Fruit fly (Drosophila melanogaster) whole organism, embryonic: Measurements from ENCODE around the gene Prx1.

Experiments used
- Atf3 ChIP-seq: fragments of 200-800 bp; sonication (Bioruptor generic); optimal IDR thresholded peaks from 3 replicates; lab custom pipeline; 2016; ENCODE audit warnings: missing biosample characterization, missing genetic modification characterization
- BEAF-32 ChIP-seq: fragments of 200-800 bp; sonication (Bioruptor generic); optimal IDR thresholded peaks from 3 replicates; lab custom pipeline; 2017; ENCODE audit warnings: missing biosample characterization, missing genetic modification characterization, mild to moderate bottlenecking, moderate library complexity, missing genetic modification reagents
- CG11247 ChIP-seq: fragments of 200-800 bp; sonication (Bioruptor generic); IDR thresholded peaks from 2 replicates; pipeline ENCODE4 v1.3.6; 2022; ENCODE audit warnings: missing biosample characterization, missing genetic modification characterization
- CG13894 ChIP-seq: fragments of 200-800 bp; sonication (Bioruptor generic); optimal IDR thresholded peaks from 3 replicates; lab custom pipeline; 2018; ENCODE audit warnings: missing biosample characterization, mild to moderate bottlenecking, missing genetic modification characterization, moderate library complexity
- CG14710 ChIP-seq: fragments of 200-800 bp; sonication (Bioruptor generic); optimal IDR thresholded peaks from 3 replicates; lab custom pipeline; 2019; ENCODE audit warnings: missing biosample characterization, mild to moderate bottlenecking, missing genetic modification characterization, moderate library complexity
- CG15269 ChIP-seq: fragments of 200-800 bp; sonication (Bioruptor generic); optimal IDR thresholded peaks from 2 replicates; lab custom pipeline; 2018; ENCODE audit warnings: missing biosample characterization, mild to moderate bottlenecking, missing genetic modification characterization, moderate library complexity
- CG15696 ChIP-seq: fragments of 200-800 bp; sonication (Bioruptor generic); optimal IDR thresholded peaks from 2 replicates; lab custom pipeline; 2019; ENCODE audit warnings: missing biosample characterization, mild to moderate bottlenecking, missing genetic modification characterization, moderate library complexity
- CG1602 ChIP-seq: fragments of 200-800 bp; sonication (Bioruptor generic); optimal IDR thresholded peaks from 3 replicates; lab custom pipeline; 2016; ENCODE audit warnings: missing biosample characterization, missing genetic modification characterization
- CG16813 ChIP-seq: fragments of 200-800 bp; sonication (Bioruptor generic); IDR thresholded peaks from 3 replicates; pipeline ENCODE4 v1.3.6; 2022; ENCODE audit warnings: missing biosample characterization, missing genetic modification characterization; ENCODE audit not compliant: partially characterized antibody
- CG2202 ChIP-seq: fragments of 200-800 bp; sonication (Bioruptor generic); optimal IDR thresholded peaks from 2 replicates; lab custom pipeline; 2018; ENCODE audit warnings: missing biosample characterization, mild to moderate bottlenecking, missing genetic modification characterization
- CG31224 ChIP-seq: fragments of 200-800 bp; sonication (Bioruptor generic); IDR thresholded peaks from 2 replicates; pipeline ENCODE4 v1.3.6; 2022; ENCODE audit warnings: missing biosample characterization, missing genetic modification characterization
- CG31388 ChIP-seq: fragments of 200-800 bp; sonication (Bioruptor generic); optimal IDR thresholded peaks from 2 replicates; lab custom pipeline; 2016; ENCODE audit warnings: missing biosample characterization, missing genetic modification characterization
- CG32532 ChIP-seq: fragments of 200-800 bp; sonication (Bioruptor generic); IDR thresholded peaks from 2 replicates; pipeline ENCODE4 v1.3.6; 2022; ENCODE audit warnings: missing biosample characterization, missing genetic modification characterization
- CG42726 ChIP-seq: fragments of 200-800 bp; sonication (Bioruptor generic); IDR thresholded peaks from 2 replicates; pipeline ENCODE4 v1.3.6; 2022; ENCODE audit warnings: missing biosample characterization, missing genetic modification characterization; ENCODE audit not compliant: partially characterized antibody
- CG4404 ChIP-seq: fragments of 200-800 bp; sonication (Bioruptor generic); IDR thresholded peaks from 2 replicates; pipeline ENCODE4 v1.3.6; 2022; ENCODE audit warnings: missing biosample characterization, missing genetic modification characterization
- CG7786 ChIP-seq: fragments of 200-800 bp; sonication (Bioruptor generic); optimal IDR thresholded peaks from 2 replicates; lab custom pipeline; 2016; ENCODE audit warnings: missing biosample characterization, missing genetic modification characterization
- CG9727 ChIP-seq: fragments of 200-800 bp; sonication (Bioruptor generic); optimal IDR thresholded peaks from 3 replicates; lab custom pipeline; 2017; ENCODE audit warnings: missing biosample characterization, mild to moderate bottlenecking, missing genetic modification characterization
- CG9932 ChIP-seq: fragments of 200-800 bp; sonication (Bioruptor generic); IDR thresholded peaks from 2 replicates; pipeline ENCODE4 v1.3.6; 2022; ENCODE audit warnings: missing biosample characterization, missing genetic modification characterization
- CkIIα-i1 ChIP-seq: fragments of 200-800 bp; sonication (Bioruptor generic); IDR thresholded peaks from 2 replicates; pipeline ENCODE4 v1.3.6; 2022; ENCODE audit warnings: missing biosample characterization, missing genetic modification characterization
- D19A ChIP-seq: fragments of 200-800 bp; optimal IDR thresholded peaks from 3 replicates; lab custom pipeline; 2019; ENCODE audit warnings: missing biosample characterization, mild to moderate bottlenecking, missing genetic modification characterization, moderate library complexity
- Dbx ChIP-seq: fragments of 200-800 bp; sonication (Bioruptor generic); IDR thresholded peaks from 3 replicates; pipeline ENCODE4 v1.3.6; 2022; ENCODE audit warnings: missing biosample characterization, missing genetic modification characterization
- Doc2 ChIP-seq: fragments of 200-800 bp; sonication (Bioruptor generic); IDR thresholded peaks from 2 replicates; pipeline ENCODE4 v1.3.6; 2022; ENCODE audit warnings: missing biosample characterization, missing genetic modification characterization
- E2f2 ChIP-seq: fragments of 200-800 bp; sonication (Bioruptor generic); IDR thresholded peaks from 2 replicates; pipeline ENCODE4 v1.3.6; 2022; ENCODE audit warnings: missing biosample characterization, missing genetic modification characterization
- Fer1 ChIP-seq: fragments of 200-800 bp; sonication (Bioruptor generic); optimal IDR thresholded peaks from 2 replicates; lab custom pipeline; 2017; ENCODE audit warnings: missing biosample characterization, mild to moderate bottlenecking, missing genetic modification characterization
- HLH4C ChIP-seq: fragments of 200-800 bp; sonication (Bioruptor generic); IDR thresholded peaks from 3 replicates; pipeline ENCODE4 v1.3.6; 2022; ENCODE audit warnings: missing biosample characterization, missing genetic modification characterization; ENCODE audit not compliant: partially characterized antibody
- MESR4 ChIP-seq: fragments of 200-800 bp; sonication (Bioruptor generic); optimal IDR thresholded peaks from 2 replicates; lab custom pipeline; 2018; ENCODE audit warnings: missing biosample characterization, mild to moderate bottlenecking, missing genetic modification characterization, moderate library complexity
- Med ChIP-seq: fragments of 200-800 bp; sonication (Bioruptor generic); peaks from one replicate; lab custom pipeline; 2016; ENCODE audit warnings: missing biosample characterization, missing genetic modification characterization, mild to moderate bottlenecking, inconsistent platforms, moderate library complexity
- Mes4 ChIP-seq: fragments of 200-800 bp; sonication (Bioruptor generic); optimal IDR thresholded peaks from 2 replicates; lab custom pipeline; 2016; ENCODE audit warnings: missing biosample characterization, missing genetic modification characterization
- NFAT ChIP-seq: fragments of 200-800 bp; sonication (Bioruptor generic); IDR thresholded peaks from 2 replicates; pipeline ENCODE4 v1.3.6; 2022; ENCODE audit warnings: missing biosample characterization, missing genetic modification characterization
- Side ChIP-seq: fragments of 200-800 bp; sonication (Bioruptor generic); optimal IDR thresholded peaks from 2 replicates; lab custom pipeline; 2016; ENCODE audit warnings: missing biosample characterization, missing genetic modification characterization
- Vsx1 ChIP-seq: fragments of 200-800 bp; sonication (Bioruptor generic); optimal IDR thresholded peaks from 2 replicates; lab custom pipeline; 2017; ENCODE audit warnings: missing biosample characterization, mild to moderate bottlenecking, missing genetic modification characterization, missing genetic modification reagents
- cg ChIP-seq: fragments of 200-800 bp; sonication (Bioruptor generic); optimal IDR thresholded peaks from 3 replicates; lab custom pipeline; 2019; ENCODE audit warnings: missing biosample characterization, mild to moderate bottlenecking, missing genetic modification characterization, moderate library complexity
- corto ChIP-seq: fragments of 200-800 bp; sonication (Bioruptor generic); optimal IDR thresholded peaks from 2 replicates; lab custom pipeline; 2016; ENCODE audit warnings: missing biosample characterization, mild to moderate bottlenecking, missing genetic modification characterization, moderate library complexity
- crol ChIP-seq: fragments of 200-800 bp; sonication (Bioruptor generic); IDR thresholded peaks from 2 replicates; pipeline ENCODE4 v1.3.6; 2022; ENCODE audit warnings: missing biosample characterization, missing genetic modification characterization
- cwo ChIP-seq: fragments of 200-800 bp; sonication (Bioruptor generic); optimal IDR thresholded peaks from 3 replicates; lab custom pipeline; 2017; ENCODE audit warnings: missing biosample characterization, missing genetic modification characterization, mild to moderate bottlenecking, moderate library complexity, missing genetic modification reagents
- ems ChIP-seq: fragments of 200-800 bp; sonication (Bioruptor generic); optimal IDR thresholded peaks from 3 replicates; lab custom pipeline; 2016; ENCODE audit warnings: missing biosample characterization, missing genetic modification characterization
- gfzf ChIP-seq: fragments of 200-800 bp; sonication (Bioruptor generic); optimal IDR thresholded peaks from 2 replicates; lab custom pipeline; 2016; ENCODE audit warnings: missing biosample characterization, mild to moderate bottlenecking, missing genetic modification characterization, moderate library complexity
- gro ChIP-seq: fragments of 200-800 bp; sonication (Bioruptor generic); optimal IDR thresholded peaks from 2 replicates; lab custom pipeline; 2016; ENCODE audit warnings: missing biosample characterization, missing genetic modification characterization
- kni ChIP-seq: fragments of 200-800 bp; sonication (Bioruptor generic); optimal IDR thresholded peaks from 3 replicates; lab custom pipeline; 2017; ENCODE audit warnings: mild to moderate bottlenecking, missing biosample characterization, missing genetic modification reagents, missing genetic modification characterization
- knrl ChIP-seq: fragments of 200-800 bp; sonication (Bioruptor generic); IDR thresholded peaks from 3 replicates; pipeline ENCODE4 v1.3.6; 2022; ENCODE audit warnings: missing biosample characterization, missing genetic modification characterization; ENCODE audit not compliant: partially characterized antibody
- lbe ChIP-seq: fragments of 200-800 bp; sonication (Bioruptor generic); optimal IDR thresholded peaks from 2 replicates; lab custom pipeline; 2016; ENCODE audit warnings: missing biosample characterization, mild to moderate bottlenecking, missing genetic modification characterization
- nerfin-1 ChIP-seq: fragments of 200-800 bp; sonication (Bioruptor generic); optimal IDR thresholded peaks from 3 replicates; lab custom pipeline; 2019; ENCODE audit warnings: missing biosample characterization, mild to moderate bottlenecking, missing genetic modification characterization, moderate library complexity
- nom ChIP-seq: fragments of 200-800 bp; sonication (Bioruptor generic); optimal IDR thresholded peaks from 2 replicates; lab custom pipeline; 2017; ENCODE audit warnings: missing biosample characterization, missing genetic modification characterization, mild to moderate bottlenecking, moderate library complexity, missing genetic modification reagents
- peb ChIP-seq: fragments of 200-800 bp; sonication (Bioruptor generic); IDR thresholded peaks from 2 replicates; pipeline ENCODE4 v1.3.6; 2022; ENCODE audit warnings: missing biosample characterization, missing genetic modification characterization
- pzg ChIP-seq: fragments of 200-800 bp; sonication (Bioruptor generic); optimal IDR thresholded peaks from 3 replicates; lab custom pipeline; 2018; ENCODE audit warnings: missing biosample characterization, mild to moderate bottlenecking, missing genetic modification characterization, moderate library complexity
- rib ChIP-seq: fragments of 200-800 bp; sonication (Bioruptor generic); IDR thresholded peaks from 2 replicates; pipeline ENCODE4 v1.3.6; 2022; ENCODE audit warnings: missing biosample characterization, missing genetic modification characterization
- seq ChIP-seq: fragments of 200-800 bp; sonication (Bioruptor generic); IDR thresholded peaks from 2 replicates; pipeline ENCODE4 v1.3.6; 2022; ENCODE audit warnings: missing biosample characterization, missing genetic modification characterization
- stwl ChIP-seq: fragments of 200-800 bp; sonication (Bioruptor generic); optimal IDR thresholded peaks from 3 replicates; lab custom pipeline; 2018; ENCODE audit warnings: missing biosample characterization, mild to moderate bottlenecking, missing genetic modification characterization, moderate library complexity
- tap ChIP-seq: fragments of 200-800 bp; optimal IDR thresholded peaks from 3 replicates; lab custom pipeline; 2019; ENCODE audit warnings: missing biosample characterization, mild to moderate bottlenecking, missing genetic modification characterization, moderate library complexity
- tx ChIP-seq: fragments of 200-800 bp; sonication (Bioruptor generic); optimal IDR thresholded peaks from 2 replicates; lab custom pipeline; 2016; ENCODE audit warnings: missing biosample characterization, missing genetic modification characterization

Gene Prx1

DNA sequence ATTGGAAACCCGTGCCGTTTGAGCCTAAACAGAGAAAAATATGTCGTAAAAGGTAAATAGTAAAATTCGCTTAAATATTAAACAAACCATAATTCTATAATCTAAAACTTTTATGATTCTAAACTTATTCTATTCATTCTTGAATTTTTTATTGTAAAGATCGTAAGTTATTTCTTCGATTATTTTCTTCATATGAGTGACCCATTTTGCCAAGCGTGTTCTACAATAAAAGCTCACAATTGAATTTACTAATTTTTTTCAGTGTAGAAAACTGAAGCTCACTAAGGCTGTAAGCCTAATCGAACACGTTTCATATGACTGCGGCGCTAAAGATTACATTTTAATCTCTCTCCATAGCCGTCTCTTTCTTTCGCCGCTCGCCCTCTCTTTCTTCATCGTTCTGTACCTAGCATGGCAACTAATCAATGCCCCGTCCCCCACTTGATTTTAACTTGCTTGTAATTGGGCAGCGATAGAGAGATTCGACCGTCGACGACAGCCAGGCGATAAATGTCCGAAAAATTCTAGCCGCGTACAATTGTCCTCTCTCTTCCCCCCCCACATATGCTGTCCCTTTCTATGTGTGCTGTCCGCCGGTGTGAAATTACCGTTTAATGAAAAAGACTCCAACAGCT lies 35.8 kb upstream of the Prx1 start (continued):
- TF ChIP-seq peb (GFP tag; lab: Robert Waterston, UW): no peak
- TF ChIP-seq Dbx (GFP tag; lab: Robert Waterston, UW): no peak
- no peak for TF ChIP-seq HLH4C (GFP tag; lab: Robert Waterston, UW)
- no peak for TF ChIP-seq Mes4 (GFP tag; lab: Kevin White, UChicago)
- TF ChIP-seq tap: no peak
- peak; percentile 29 for TF ChIP-seq Fer1
- no peak for TF ChIP-seq ems (GFP tag; lab: Kevin White, UChicago)
- peak; percentile 17 for TF ChIP-seq Vsx1 (GFP tag; lab: Kevin White, UChicago)
- no peak for TF ChIP-seq CG16813 (GFP tag; lab: Robert Waterston, UW)
- TF ChIP-seq seq: no peak
- TF ChIP-seq CG31224 (GFP tag; lab: Robert Waterston, UW): no peak
- no peak for TF ChIP-seq CG9932
- no peak for TF ChIP-seq CG9727 (GFP tag; lab: Kevin White, UChicago)
- no peak for TF ChIP-seq NFAT
- no peak for TF ChIP-seq CG7786 (GFP tag; lab: Kevin White, UChicago)
- no peak for TF ChIP-seq cg (GFP tag; lab: Kevin White, UChicago)
- no peak for TF ChIP-seq CG42726 (GFP tag; lab: Robert Waterston, UW)
- no peak for TF ChIP-seq pzg (GFP tag; lab: Kevin White, UChicago)
- no peak for TF ChIP-seq Side (GFP tag; lab: Kevin White, UChicago)
- no peak for TF ChIP-seq stwl
- TF ChIP-seq Doc2: 0 out of 2 replicates have a peak, but pooled peaks have one; percentile 20
- no peak for TF ChIP-seq CG15696 (tag; lab: Kevin White, UChicago)
- TF ChIP-seq CG32532 (GFP tag; lab: Robert Waterston, UW): no peak
- TF ChIP-seq Atf3: no peak
- no peak for TF ChIP-seq rib (GFP tag; lab: Robert Waterston, UW)
- peak; percentile 20 for TF ChIP-seq cwo
- TF ChIP-seq gro: no peak
- no peak for TF ChIP-seq CG1602
- no peak for TF ChIP-seq knrl (GFP tag; lab: Robert Waterston, UW)
- TF ChIP-seq CG15269 (tag; lab: Kevin White, UChicago): no peak
- no peak for TF ChIP-seq lbe (GFP tag; lab: Kevin White, UChicago)
- TF ChIP-seq CG31388 (GFP tag; lab: Kevin White, UChicago): no peak
- TF ChIP-seq tx (GFP tag; lab: Kevin White, UChicago): no peak
- no peak for TF ChIP-seq CG13894
- TF ChIP-seq crol: peak; percentile 66; the same call in 1 of the 2 replicates
- no peak for TF ChIP-seq CG11247
- no peak for TF ChIP-seq kni (GFP tag; lab: Kevin White, UChicago)
- no peak for TF ChIP-seq CG2202
- TF ChIP-seq gfzf (GFP tag; lab: Kevin White, UChicago): no peak
- no peak for TF ChIP-seq corto
- TF ChIP-seq MESR4 (GFP tag; lab: Kevin White, UChicago): no peak
- TF ChIP-seq nerfin-1 (tag; lab: Kevin White, UChicago): no peak
- no peak for TF ChIP-seq E2f2 (GFP tag; lab: Robert Waterston, UW)
- no peak for TF ChIP-seq CkIIα-i1 (GFP tag; lab: Robert Waterston, UW)
- TF ChIP-seq nom (GFP tag; lab: Kevin White, UChicago): no peak
- peak; percentile 44 for TF ChIP-seq Med (GFP tag; lab: Kevin White, UChicago)
- no peak for TF ChIP-seq D19A
- TF ChIP-seq CG4404: no peak
- TF ChIP-seq BEAF-32: no peak
- peak; percentile 47 for TF ChIP-seq CG14710 (tag; lab: Kevin White, UChicago)
